Worm (Caenorhabditis elegans) whole organism, young adult: Measurements from ENCODE around the gene lin-31.

Experiments
- B0019.2 ChIP-seq: fragments of 200-800 bp; sonication (Bioruptor generic); conservative IDR thresholded peaks from 2 replicates; pipeline ENCODE4 v1.3.6; 2022; ENCODE audit warnings: missing genetic modification reagents, missing genetic modification characterization, missing compliant biosample characterization
- F57C9.4 ChIP-seq: sonication (generic microtip); optimal IDR thresholded peaks from 2 replicates; lab custom pipeline; 2017; ENCODE audit warnings: mild to moderate bottlenecking, missing genetic modification characterization, missing compliant biosample characterization
- T26A5.8 ChIP-seq: sonication (generic microtip); optimal IDR thresholded peaks from 2 replicates; lab custom pipeline; 2016; ENCODE audit warnings: missing genetic modification characterization, missing compliant biosample characterization
- Y95B8A.8 ChIP-seq: fragments of 200-800 bp; sonication (Bioruptor generic); IDR thresholded peaks from 2 replicates; pipeline ENCODE4 v1.3.6; 2022; ENCODE audit warnings: missing genetic modification reagents, missing genetic modification characterization, missing compliant biosample characterization
- akir-1 ChIP-seq: fragments of 200-800 bp; sonication (Bioruptor generic); optimal IDR thresholded peaks from 2 replicates; lab custom pipeline; 2018; ENCODE audit warnings: mild to moderate bottlenecking, missing genetic modification characterization, moderate library complexity, missing compliant biosample characterization
- ceh-79 ChIP-seq: sonication (generic microtip); optimal IDR thresholded peaks from 2 replicates; lab custom pipeline; 2017; ENCODE audit warnings: mild to moderate bottlenecking, missing genetic modification characterization, missing compliant biosample characterization
- ets-4 ChIP-seq: fragments of 200-800 bp; sonication (Bioruptor generic); optimal IDR thresholded peaks from 2 replicates; lab custom pipeline; 2018; ENCODE audit warnings: mild to moderate bottlenecking, missing genetic modification characterization, missing compliant biosample characterization
- rec-8 ChIP-seq, 2 experiments: sonication (generic microtip); optimal IDR thresholded peaks; 2 replicates each; lab custom pipeline; 2016; ENCODE audit warnings: mild to moderate bottlenecking in 2 of 2, missing genetic modification characterization in 2 of 2, missing genetic modification reagents in 2 of 2, missing genotype in 2 of 2, missing biosample characterization in 1 of 2, missing compliant biosample characterization in 1 of 2, moderate library complexity in 1 of 2
- repo-1 ChIP-seq: sonication (generic microtip); optimal IDR thresholded peaks from 2 replicates; lab custom pipeline; 2017; ENCODE audit warnings: mild to moderate bottlenecking, missing genetic modification characterization, missing compliant biosample characterization
- sea-2 ChIP-seq: fragments of 200-800 bp; sonication (Bioruptor generic); IDR thresholded peaks from 2 replicates; pipeline ENCODE4 v1.3.6; 2022; ENCODE audit warnings: missing genetic modification characterization, missing compliant biosample characterization

- TF ChIP-seq repo-1 (tag; lab: Kevin White, UChicago) (no peak), rec-8 (tag; optimal IDR thresholded peaks at IDR 0.05; lab: Kevin White, UChicago) (no peak), Y95B8A.8 (no peak), akir-1 (GFP tag; lab: Kevin White, UChicago) (no peak), T26A5.8 (no peak), F57C9.4 (no peak), ceh-79 (tag; lab: Kevin White, UChicago) (no peak), ets-4 (GFP tag; lab: Kevin White, UChicago) (no peak), sea-2 (GFP tag; lab: Robert Waterston, UW) (0 out of 2 replicates have a peak, but pooled peaks have one; percentile 43), B0019.2 (GFP tag; lab: Robert Waterston, UW) (no peak)
Measured at ce11 chrII:4007972-4008371, 25.6 kb downstream of the lin-31 start.
